Fruit fly (Drosophila melanogaster): Measurements from ENCODE around the gene CG31516.

CG31516 gene

dm6 chr3R:4215264-4215993, 4.5 kb downstream of the CG31516 start, which contains the start of gene CG14636 (continued):
- TF ChIP-seq Hey (tag; optimal IDR thresholded peaks at IDR 0.05): no peak
- no peak for TF ChIP-seq CG12236 (GFP tag; optimal IDR thresholded peaks at IDR 0.05)
- TF ChIP-seq Dip2 (GFP tag; IDR thresholded peaks at IDR 0.05): 0 out of 2 replicates have a peak, but pooled peaks have one; percentile 17
- TF ChIP-seq CG2678 (tag; optimal IDR thresholded peaks at IDR 0.05): peak; percentile 78
- no peak for TF ChIP-seq MTF-1 (GFP tag; optimal IDR thresholded peaks at IDR 0.05; ENCODE audit: borderline replicate concordance)
- no peak for TF ChIP-seq CG17186 (GFP tag; optimal IDR thresholded peaks at IDR 0.05)
- no peak for TF ChIP-seq CG30020 (tag; optimal IDR thresholded peaks at IDR 0.05)
- TF ChIP-seq caup (GFP tag; optimal IDR thresholded peaks at IDR 0.05; ENCODE audit: severe bottlenecking): peak; percentile 67
- no peak for TF ChIP-seq cad (GFP tag; optimal IDR thresholded peaks at IDR 0.05)
- TF ChIP-seq CG2889 (GFP tag; IDR thresholded peaks at IDR 0.05): no peak
- TF ChIP-seq CG6272 (GFP tag; IDR thresholded peaks at IDR 0.05): peak; percentile 68
- peak; percentile 45 for TF ChIP-seq CG12942 (GFP tag; optimal IDR thresholded peaks at IDR 0.05)
- TF ChIP-seq CG10209 (GFP tag; optimal IDR thresholded peaks at IDR 0.05): peak; percentile 67
- TF ChIP-seq CG17612 (GFP tag; IDR thresholded peaks at IDR 0.05): peak; percentile 58
- TF ChIP-seq Scr (GFP tag; IDR thresholded peaks at IDR 0.05; ENCODE audit: partially characterized antibody): no peak
- TF ChIP-seq Meics (GFP tag; optimal IDR thresholded peaks at IDR 0.05): peak; percentile 77
- TF ChIP-seq CG12155 (GFP tag; optimal IDR thresholded peaks at IDR 0.05): peak; percentile 54
- 0 out of 2 replicates have a peak, but pooled peaks have one; percentile 32 for TF ChIP-seq nerfin-2 (GFP tag; IDR thresholded peaks at IDR 0.05; ENCODE audit: partially characterized antibody)
- TF ChIP-seq CG15269 (tag; optimal IDR thresholded peaks at IDR 0.05): peak; percentile 83
- TF ChIP-seq wor (GFP tag; IDR thresholded peaks at IDR 0.05): peak; percentile 51
- TF ChIP-seq BEAF-32 (GFP tag; optimal IDR thresholded peaks at IDR 0.05): no peak
- TF ChIP-seq CG13123 (GFP tag; optimal IDR thresholded peaks at IDR 0.05): no peak
- TF ChIP-seq zfh1 (GFP tag; IDR thresholded peaks at IDR 0.05): peak; percentile 60; the same call in 1 of the 3 replicates
- no peak for TF ChIP-seq sna (GFP tag; IDR thresholded peaks at IDR 0.05; ENCODE audit: partially characterized antibody)
- peak; percentile 46 for TF ChIP-seq wek (GFP tag; optimal IDR thresholded peaks at IDR 0.05)
- peak; percentile 41 for TF ChIP-seq Asciz (GFP tag; optimal IDR thresholded peaks at IDR 0.05)
- no peak for TF ChIP-seq Trl (optimal IDR thresholded peaks at IDR 0.05)
- TF ChIP-seq Trl (GFP tag; optimal IDR thresholded peaks at IDR 0.05): peak; percentile 71
- TF ChIP-seq CG18476 (GFP tag; optimal IDR thresholded peaks at IDR 0.05): no peak
- TF ChIP-seq Dref (GFP tag; IDR thresholded peaks at IDR 0.05): 0 out of 2 replicates have a peak, but pooled peaks have one; percentile 8
- peak; percentile 78 for TF ChIP-seq CG13624 (GFP tag; optimal IDR thresholded peaks at IDR 0.05)
- TF ChIP-seq en (GFP tag; optimal IDR thresholded peaks at IDR 0.05): peak; percentile 5
- peak; percentile 33 for TF ChIP-seq CG1647 (GFP tag; optimal IDR thresholded peaks at IDR 0.05)
- TF ChIP-seq Camta (GFP tag; optimal IDR thresholded peaks at IDR 0.05): peak; percentile 48
- peak; percentile 60 for TF ChIP-seq CG10366 (GFP tag; IDR thresholded peaks at IDR 0.05)
- TF ChIP-seq CG4854 (GFP tag; optimal IDR thresholded peaks at IDR 0.05): peak; percentile 4
- peak; percentile 52 for TF ChIP-seq CG13287 (GFP tag; IDR thresholded peaks at IDR 0.05; ENCODE audit: partially characterized antibody)
- TF ChIP-seq CG10431 (GFP tag; optimal IDR thresholded peaks at IDR 0.05): no peak
- peak; percentile 57 for TF ChIP-seq Atf-2 (GFP tag; optimal IDR thresholded peaks at IDR 0.05)
- peak; percentile 81 for TF ChIP-seq Oaz (GFP tag; IDR thresholded peaks at IDR 0.05)
- TF ChIP-seq CG8281 (tag; optimal IDR thresholded peaks at IDR 0.05): peak; percentile 35
- peak; percentile 34 to 67 for TF ChIP-seq chif (GFP tag; optimal IDR thresholded peaks at IDR 0.05)
- TF ChIP-seq slbo (GFP tag; IDR thresholded peaks at IDR 0.05): peak; percentile 82
- TF ChIP-seq zen (tag; optimal IDR thresholded peaks at IDR 0.05): no peak
- TF ChIP-seq maf-S (GFP tag; optimal IDR thresholded peaks at IDR 0.05): peak; percentile 44
- TF ChIP-seq Nf-YB (GFP tag; optimal IDR thresholded peaks at IDR 0.05): no peak
- peak; percentile 13; the same call in 1 of the 3 replicates for TF ChIP-seq gce (GFP tag; IDR thresholded peaks at IDR 0.05)
- TF ChIP-seq CG9932 (GFP tag; IDR thresholded peaks at IDR 0.05): peak; percentile 83
- no peak for TF ChIP-seq Opbp (GFP tag; IDR thresholded peaks at IDR 0.05; ENCODE audit: partially characterized antibody)
